Worm (Caenorhabditis elegans): Measurements from ENCODE around the gene nlp-6.

nlp-6 gene

DNA sequence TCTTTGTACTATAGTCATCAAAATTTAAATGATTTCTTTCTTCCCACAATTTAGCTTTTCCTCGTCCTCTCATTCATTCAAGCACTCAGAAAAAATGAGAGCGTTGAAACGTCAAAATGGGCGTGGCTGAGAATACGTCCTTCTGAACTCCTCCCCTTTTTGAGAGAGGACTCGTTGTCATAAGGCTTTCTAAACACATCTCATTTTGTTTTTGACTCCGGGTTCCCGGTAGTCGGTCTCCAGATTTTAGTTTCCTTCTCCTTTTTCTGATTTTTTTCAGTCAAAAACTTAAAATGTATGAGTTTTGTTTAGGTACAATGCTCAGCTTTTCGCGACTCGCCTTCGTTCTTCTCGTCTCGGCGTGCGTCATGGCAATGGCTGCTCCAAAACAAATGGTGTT, at the start of gene nlp-6:
TSS of gene nlp-6 (plus strand) at position 301 of the 400 bp plus-strand sequence.
- TF ChIP-seq hlh-30 (tag; optimal IDR thresholded peaks at IDR 0.05; ENCODE audit: insufficient read depth): no peak

DNA sequence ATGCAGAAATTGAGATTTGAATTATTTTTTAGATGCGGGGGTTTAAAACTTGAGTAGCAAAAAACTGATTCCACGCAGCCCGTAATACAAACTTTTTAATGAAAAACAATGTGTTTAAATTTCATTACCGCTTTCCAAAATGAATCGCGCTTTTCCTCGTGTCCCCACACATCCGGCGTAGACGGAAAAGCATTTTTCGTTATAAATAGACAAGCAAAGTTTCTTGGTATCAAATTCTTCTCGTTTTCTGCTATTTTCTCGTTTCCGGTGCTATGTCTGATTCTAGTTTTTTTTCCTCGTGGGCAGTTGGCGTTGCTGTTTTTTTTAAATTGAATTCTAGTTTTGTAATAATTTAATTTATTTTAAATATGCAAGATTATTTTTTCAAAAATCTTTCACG, 49.2 kb upstream of the nlp-6 start:
- TF ChIP-seq nhr-11 (tag; optimal IDR thresholded peaks at IDR 0.05): no peak
- no peak for TF ChIP-seq skn-1 (tag; optimal IDR thresholded peaks at IDR 0.05)
- no peak for TF ChIP-seq egl-27 (tag; optimal IDR thresholded peaks at IDR 0.05)
- TF ChIP-seq aha-1 (tag): peak; percentile 63

DNA sequence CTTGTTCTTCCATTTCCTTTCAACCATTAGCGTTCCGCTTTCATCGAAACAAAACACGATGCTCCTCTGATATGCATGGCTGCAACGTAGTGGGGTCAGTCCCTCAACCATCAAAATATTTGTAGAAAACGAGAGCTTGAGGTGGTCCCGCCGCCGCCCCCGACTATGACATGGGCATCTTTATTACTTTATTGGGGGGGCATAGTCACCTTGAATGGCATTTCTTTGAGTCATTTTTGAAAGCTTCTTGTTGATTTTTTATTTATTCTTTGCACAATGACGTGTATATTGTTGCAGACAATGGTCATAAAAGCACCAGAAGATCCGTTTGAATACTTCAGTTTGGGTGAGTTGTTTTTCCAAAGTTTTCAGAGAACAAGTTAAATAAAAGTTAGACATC, 48.0 kb upstream of the nlp-6 start, which contains the start of gene ncs-7:
TSS of gene ncs-7 (plus strand) at position 301 of the 400 bp plus-strand sequence.
- TF ChIP-seq lin-15B (tag; optimal IDR thresholded peaks at IDR 0.05): no peak
- no peak for TF ChIP-seq hif-1 (tag; optimal IDR thresholded peaks at IDR 0.05)
- no peak for TF ChIP-seq duxl-1 (tag; optimal IDR thresholded peaks at IDR 0.05; ENCODE audit: poor library complexity)
- TF ChIP-seq unc-130 (GFP tag; optimal IDR thresholded peaks at IDR 0.05): no peak
- TF ChIP-seq ceh-44 (GFP tag; IDR thresholded peaks at IDR 0.05): no peak
- TF ChIP-seq arid-1 (GFP tag; conservative IDR thresholded peaks at IDR 0.05): no peak
- TF ChIP-seq gei-8 (GFP tag; optimal IDR thresholded peaks at IDR 0.05): no peak
- TF ChIP-seq jun-1 (tag; optimal IDR thresholded peaks at IDR 0.05): no peak

DNA sequence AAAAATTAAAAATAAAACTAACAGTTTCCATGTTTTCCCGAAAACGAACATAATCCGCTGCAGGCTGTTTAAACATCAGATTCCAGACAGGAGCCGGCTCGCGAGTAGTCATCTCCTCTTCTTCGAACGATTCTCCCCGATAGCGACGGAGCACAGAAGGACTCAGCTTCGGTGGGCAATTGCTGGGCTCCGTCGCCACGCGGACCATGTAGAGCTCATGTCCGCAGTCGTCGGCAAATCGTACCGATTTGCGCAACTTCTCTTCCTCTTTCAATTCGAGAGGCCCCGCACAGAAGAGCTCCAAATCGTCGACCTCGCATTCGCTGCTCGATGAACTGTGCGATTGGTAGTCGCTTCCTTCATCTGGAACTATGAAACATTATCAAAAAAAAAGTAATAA, 37.0 kb upstream of the nlp-6 start:
- peak; percentile 79 for TF ChIP-seq aha-1 (tag)
- 0 out of 2 replicates have a peak, but pooled peaks have one; percentile 65 for TF ChIP-seq D1046.2 (GFP tag; IDR thresholded peaks at IDR 0.05)
- TF ChIP-seq arid-1 (GFP tag; conservative IDR thresholded peaks at IDR 0.05): no peak
- peak in 1 of 2 experiments; percentile 79 for TF ChIP-seq unc-62 (GFP tag; optimal IDR thresholded peaks at IDR 0.05 in 1 of 2)
- TF ChIP-seq unc-62 (tag; optimal IDR thresholded peaks at IDR 0.05): no peak
- peak; percentile 80 for TF ChIP-seq set-16 (GFP tag; IDR thresholded peaks at IDR 0.05)

DNA sequence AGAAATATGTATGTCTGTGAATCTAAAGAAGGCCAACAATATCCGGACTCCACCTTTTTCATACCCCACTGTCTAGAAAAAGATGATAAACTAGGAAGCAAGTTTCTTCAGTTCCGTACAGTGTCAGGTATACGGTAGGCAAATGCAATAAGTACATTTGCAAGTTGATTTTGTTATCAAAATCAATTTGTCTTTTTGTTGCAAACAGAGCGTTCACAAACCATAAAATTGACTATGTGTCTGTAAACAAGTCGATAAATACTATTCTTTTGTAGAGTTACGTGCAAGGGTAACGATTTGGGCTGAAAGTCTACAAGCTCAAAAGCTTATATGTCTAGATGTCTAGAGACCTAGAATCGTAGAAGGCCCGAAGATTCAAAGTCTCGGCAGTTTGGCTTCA, 36.5 kb upstream of the nlp-6 start:
- TF ChIP-seq lin-1 (GFP tag; IDR thresholded peaks at IDR 0.05): no peak
- 0 out of 2 replicates have a peak, but pooled peaks have one; percentile 17 for TF ChIP-seq php-3 (GFP tag; IDR thresholded peaks at IDR 0.05)
- no peak for TF ChIP-seq duxl-1 (tag; optimal IDR thresholded peaks at IDR 0.05; ENCODE audit: poor library complexity)
- TF ChIP-seq ceh-82 (tag; optimal IDR thresholded peaks at IDR 0.05): no peak
- TF ChIP-seq nhr-41 (GFP tag; IDR thresholded peaks at IDR 0.05): no peak
- peak; percentile 87 for TF ChIP-seq aha-1 (tag)
- TF ChIP-seq daf-16 (GFP tag; optimal IDR thresholded peaks at IDR 0.05): no peak
- TF ChIP-seq daf-16 (tag; optimal IDR thresholded peaks at IDR 0.05): peak; percentile 70
- no peak for TF ChIP-seq ztf-11 (tag; optimal IDR thresholded peaks at IDR 0.05)
- TF ChIP-seq ama-1 (optimal IDR thresholded peaks at IDR 0.05): no peak

DNA sequence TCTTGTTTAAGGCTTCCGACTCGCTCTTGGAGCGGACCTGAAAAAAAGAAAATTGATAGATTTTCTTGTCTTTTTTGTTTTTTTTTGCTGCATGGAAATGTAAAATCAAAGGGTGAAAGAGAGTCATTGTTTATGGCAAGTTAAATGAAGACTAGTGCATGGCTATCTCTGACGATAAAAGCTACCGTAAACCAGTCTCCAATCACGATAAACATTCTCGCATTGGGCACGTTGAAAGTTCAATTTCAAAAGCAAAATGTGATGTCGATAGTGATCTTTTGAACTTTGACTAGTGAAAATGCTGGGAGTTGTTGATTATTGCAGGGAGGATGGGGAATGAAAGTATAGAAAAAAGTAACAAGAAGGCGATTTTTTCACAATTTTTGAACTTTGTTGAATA, 35.6 kb upstream of the nlp-6 start:
- TF ChIP-seq lsy-2 (tag; optimal IDR thresholded peaks at IDR 0.05) (peak in 1 of 2 experiments; percentile 16), mes-2 (tag; optimal IDR thresholded peaks at IDR 0.05; ENCODE audit: poor library complexity, severe bottlenecking) (peak; percentile 33), pha-4 (GFP tag; IDR thresholded peaks at IDR 0.05) (no peak), pha-4 (tag; optimal IDR thresholded peaks at IDR 0.05) (no peak), dve-1 (tag; optimal IDR thresholded peaks at IDR 0.05; ENCODE audit: insufficient read depth) (no peak), zfp-2 (tag; optimal IDR thresholded peaks at IDR 0.05) (no peak), php-3 (GFP tag; IDR thresholded peaks at IDR 0.05) (0 out of 2 replicates have a peak, but pooled peaks have one; percentile 13), dmd-6 (GFP tag; IDR thresholded peaks at IDR 0.05) (peak; percentile 14; the same call in 1 of the 2 replicates), ama-1 (optimal IDR thresholded peaks at IDR 0.05) (no peak), nhr-28 (tag; optimal IDR thresholded peaks at IDR 0.05) (peak; percentile 39), skn-1 (tag; optimal IDR thresholded peaks at IDR 0.05) (no peak), daf-16 (GFP tag; optimal IDR thresholded peaks at IDR 0.05) (no peak), daf-16 (tag; optimal IDR thresholded peaks at IDR 0.05) (peak; percentile 91)

Measured in whole organism, L4 larva.